Fruit fly (Drosophila melanogaster): ENCODE results near the gene tral.

The tral gene

DNA sequence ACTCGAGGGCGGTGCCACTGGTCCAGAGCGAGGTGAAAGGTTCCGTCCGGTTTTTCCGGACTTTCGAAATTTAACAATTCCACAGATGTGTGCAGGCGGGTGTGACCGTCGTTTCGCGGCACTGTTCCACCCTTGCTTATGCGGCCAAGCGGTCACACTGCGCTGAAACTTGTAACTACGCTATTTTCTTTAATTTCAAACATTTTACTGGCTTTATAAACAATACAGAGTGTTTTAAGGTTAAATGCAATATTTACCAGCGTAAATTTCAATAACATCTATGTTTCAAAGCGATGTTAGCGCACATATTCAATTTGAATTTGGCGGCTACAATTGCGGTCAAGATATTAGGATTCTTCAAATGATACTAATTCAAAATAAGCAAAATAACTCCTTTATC, 15.2 kb downstream of the tral start, which contains the start of gene nst:
Gene nst, minus strand, starts transcription at position 128 of the 400 bp plus-strand sequence.
- TF ChIP-seq CG8478 (optimal IDR thresholded peaks at IDR 0.05) (no peak), CTCF (optimal IDR thresholded peaks at IDR 0.05) (no peak)

DNA sequence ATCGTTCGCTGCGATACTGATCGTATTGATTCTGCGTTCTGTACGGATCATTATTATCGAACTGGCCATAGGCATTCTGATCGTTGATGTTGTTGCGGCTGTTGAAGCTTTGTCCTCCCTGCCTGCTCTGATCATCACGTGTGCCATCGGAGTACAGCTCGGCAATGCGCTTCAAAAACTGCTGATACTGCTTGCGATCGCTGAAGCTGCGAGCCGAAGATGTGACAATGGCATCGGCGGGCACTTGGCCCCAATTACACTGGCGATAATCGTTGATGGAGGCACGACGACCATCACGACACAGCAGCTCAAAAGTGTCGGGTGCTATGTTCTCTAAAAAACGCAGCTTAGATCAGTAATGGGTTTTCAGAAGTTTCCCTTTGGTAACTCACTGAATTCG, 17.4 kb downstream of the tral start:
- TF ChIP-seq CG8478 (optimal IDR thresholded peaks at IDR 0.05): no peak
- TF ChIP-seq CTCF (optimal IDR thresholded peaks at IDR 0.05): no peak

DNA sequence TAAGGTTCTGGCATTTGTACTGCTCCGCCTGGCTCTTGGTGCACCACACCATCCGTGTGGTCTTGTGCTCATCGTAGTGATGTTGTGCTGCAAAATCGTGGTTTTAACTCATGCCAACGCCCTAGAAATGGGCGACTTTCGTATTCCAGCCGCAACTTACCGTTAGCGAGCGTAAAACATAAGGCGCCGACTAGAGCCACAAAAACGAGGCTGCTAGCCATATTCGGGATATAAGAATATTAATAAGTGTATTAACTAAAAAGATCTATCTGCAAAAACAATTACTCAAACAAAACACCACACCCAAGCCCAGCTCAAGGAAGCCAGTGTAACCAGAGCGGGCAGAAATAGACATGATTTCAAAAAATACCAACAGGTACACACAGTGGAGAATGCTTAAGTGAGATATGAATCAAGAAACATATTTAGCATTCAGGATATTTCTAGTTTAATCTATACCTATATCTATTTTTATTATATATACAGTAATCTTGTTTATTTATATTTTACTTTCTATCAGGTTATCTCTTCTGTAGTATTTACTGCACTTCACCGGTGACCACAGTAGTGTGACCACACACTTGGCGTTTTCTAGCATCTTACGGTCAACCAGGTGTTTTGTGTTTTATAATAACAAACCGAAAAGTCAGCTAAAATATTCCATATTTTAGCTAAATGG, 18.7 kb downstream of the tral start, which contains the start of the genes Tsf2 and CG34242:
Gene Tsf2, minus strand, starts transcription at position 333 of the 679 bp plus-strand sequence.
Gene CG34242, plus strand, starts transcription at position 605 of the 679 bp plus-strand sequence.
- TF ChIP-seq CG8478 (optimal IDR thresholded peaks at IDR 0.05) (no peak), CTCF (optimal IDR thresholded peaks at IDR 0.05) (no peak)

DNA sequence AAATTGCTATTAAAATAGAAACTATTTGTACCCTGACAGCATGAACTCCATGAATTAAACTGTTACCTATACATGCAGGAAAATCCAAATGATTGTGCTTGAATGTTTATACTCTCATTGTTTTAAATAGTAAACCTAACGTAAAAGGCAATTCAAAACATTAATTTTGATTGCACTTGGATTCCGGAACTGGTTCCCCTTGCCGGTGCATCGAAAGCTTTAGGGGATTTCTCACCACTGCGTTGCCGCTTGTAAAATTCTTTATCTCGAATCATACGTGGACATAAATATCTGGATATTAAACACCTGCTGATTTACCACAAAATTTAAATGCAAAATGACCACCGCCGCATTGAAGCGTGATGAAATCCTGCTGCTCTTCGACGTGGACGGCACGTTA, 19.5 kb downstream of the tral start, which contains the start of gene Pmm2:
Gene Pmm2, plus strand, starts transcription at position 273 of the 400 bp plus-strand sequence.
- no peak for TF ChIP-seq CG8478 (optimal IDR thresholded peaks at IDR 0.05)
- peak in 1 of 2 experiments; percentile 17 for TF ChIP-seq CTCF (optimal IDR thresholded peaks at IDR 0.05)

DNA sequence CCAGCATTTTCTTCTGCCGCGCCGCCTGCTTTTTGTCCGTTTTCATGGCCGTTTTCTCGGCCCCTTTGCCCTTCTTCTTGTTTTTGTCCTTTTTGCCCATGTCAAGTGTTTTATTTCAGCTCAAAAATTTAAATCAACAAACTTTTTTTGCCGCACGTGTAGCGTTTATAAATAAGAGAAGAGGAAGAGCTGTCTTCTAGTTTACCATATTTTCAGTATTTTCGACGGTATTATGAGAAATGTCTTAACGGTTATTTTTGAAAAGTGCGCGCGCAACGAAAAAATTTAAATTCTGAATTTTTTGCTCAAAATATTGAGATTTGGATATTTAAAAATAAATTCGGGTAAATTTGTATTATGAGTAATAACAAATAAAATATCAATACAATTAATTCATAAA, 22.3 kb downstream of the tral start, which contains the start of gene CG4069:
Gene CG4069, minus strand, starts transcription at position 193 of the 400 bp plus-strand sequence.
- TF ChIP-seq CG8478 (optimal IDR thresholded peaks at IDR 0.05) (no peak), CTCF (optimal IDR thresholded peaks at IDR 0.05) (no peak)

DNA sequence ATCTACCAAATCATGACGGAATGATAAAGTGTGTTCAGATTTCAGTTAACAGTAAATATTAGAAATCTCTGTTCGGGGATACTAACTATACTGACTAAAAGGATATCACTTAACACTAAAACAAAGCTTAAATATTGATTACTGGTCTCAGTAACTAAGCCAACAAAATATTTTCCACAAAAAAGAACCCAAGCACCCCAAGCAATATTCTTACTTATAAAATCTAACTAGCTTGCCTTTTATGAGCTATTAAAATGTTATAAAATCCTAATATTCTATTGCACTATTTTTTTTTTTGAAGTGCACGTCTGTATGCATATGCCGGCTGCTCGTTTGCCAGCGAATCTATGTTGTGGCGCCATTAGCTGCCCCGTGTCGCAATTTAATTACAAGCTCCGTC, 34.6 kb downstream of the tral start:
- TF ChIP-seq CG8478 (optimal IDR thresholded peaks at IDR 0.05) (no peak), CTCF (optimal IDR thresholded peaks at IDR 0.05) (no peak)

DNA sequence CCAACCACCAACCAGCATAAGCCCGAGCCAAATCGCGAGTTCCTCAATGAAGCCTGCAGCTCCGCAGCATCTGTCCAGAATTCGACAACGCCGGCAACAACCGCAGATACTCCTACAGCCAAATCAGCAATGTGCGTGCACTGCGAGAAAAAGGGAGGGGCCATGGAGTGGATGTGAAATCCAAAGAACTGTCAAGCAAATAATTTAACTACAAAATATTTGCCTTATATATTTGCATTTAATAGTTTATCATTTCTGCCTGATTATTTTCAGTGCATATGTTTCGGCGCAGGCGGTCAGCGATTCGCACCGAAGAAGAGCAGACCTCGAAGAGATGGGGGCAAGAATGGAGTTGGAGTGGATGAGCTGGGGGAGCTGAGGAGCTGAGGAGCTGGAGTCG, 36.8 kb downstream of the tral start:
- no peak for TF ChIP-seq CTCF (optimal IDR thresholded peaks at IDR 0.05)
- TF ChIP-seq CG8478 (optimal IDR thresholded peaks at IDR 0.05): no peak

DNA sequence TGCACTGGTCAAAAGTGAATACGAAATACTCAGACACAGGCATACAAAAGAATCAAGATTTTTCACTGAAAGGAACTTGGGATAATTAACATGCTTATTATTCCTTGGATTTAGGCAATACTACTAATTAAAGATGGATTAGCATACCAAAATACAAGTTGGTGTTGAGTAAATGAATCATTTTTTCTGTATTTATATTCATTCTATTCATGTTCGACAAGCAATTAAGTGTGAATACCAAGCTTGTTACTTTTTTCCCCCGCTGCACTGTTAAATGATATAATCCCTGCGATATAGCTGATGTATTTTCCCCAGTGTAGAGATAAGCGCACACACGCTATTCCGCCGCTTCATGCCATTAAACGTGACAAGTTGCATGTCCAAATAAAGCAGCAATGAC, 42.9 kb downstream of the tral start:
- TF ChIP-seq CTCF (optimal IDR thresholded peaks at IDR 0.05): no peak
- TF ChIP-seq CG8478 (optimal IDR thresholded peaks at IDR 0.05): no peak

DNA sequence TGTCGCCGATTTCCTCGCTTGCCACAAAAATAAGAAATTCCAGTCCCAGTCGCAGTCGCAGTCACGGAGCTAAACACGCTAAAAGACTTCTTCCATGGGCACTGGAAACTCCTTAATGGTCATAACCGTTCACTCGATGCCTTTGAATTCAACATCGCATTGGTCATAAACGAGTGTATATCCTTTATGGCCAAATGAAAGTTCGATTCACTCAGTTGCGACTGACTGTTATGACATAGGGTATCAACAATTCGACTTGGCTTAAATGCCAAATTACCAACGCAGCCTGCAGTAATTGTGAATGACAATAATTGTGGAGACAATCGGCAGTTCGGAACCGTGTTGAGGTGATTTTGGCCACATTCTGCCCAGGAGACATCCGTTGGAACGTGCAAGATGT, 44.4 kb downstream of the tral start:
- TF ChIP-seq CTCF (optimal IDR thresholded peaks at IDR 0.05) (no peak), CG8478 (optimal IDR thresholded peaks at IDR 0.05) (no peak)

DNA sequence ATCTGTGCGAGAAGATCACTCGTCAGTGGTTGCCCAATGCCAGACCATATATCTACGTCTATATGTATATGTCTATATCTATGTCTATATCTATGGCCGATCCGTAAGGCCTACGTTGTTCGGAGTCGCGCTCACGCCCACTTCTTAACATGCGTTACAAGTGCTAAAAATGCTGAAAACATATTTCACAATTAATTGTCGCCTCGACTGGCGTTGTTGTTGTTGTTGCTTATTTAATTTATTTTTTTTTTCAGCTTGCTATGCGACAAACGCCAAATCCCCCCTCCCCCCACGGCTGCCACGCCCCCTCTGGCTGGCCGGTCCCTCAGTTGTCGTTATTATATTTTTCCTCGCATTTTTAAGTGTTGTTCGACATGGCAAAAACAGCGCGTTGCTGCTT, 49.4 kb downstream of the tral start:
- TF ChIP-seq CG8478 (optimal IDR thresholded peaks at IDR 0.05) (no peak), CTCF (optimal IDR thresholded peaks at IDR 0.05) (no peak)

DNA sequence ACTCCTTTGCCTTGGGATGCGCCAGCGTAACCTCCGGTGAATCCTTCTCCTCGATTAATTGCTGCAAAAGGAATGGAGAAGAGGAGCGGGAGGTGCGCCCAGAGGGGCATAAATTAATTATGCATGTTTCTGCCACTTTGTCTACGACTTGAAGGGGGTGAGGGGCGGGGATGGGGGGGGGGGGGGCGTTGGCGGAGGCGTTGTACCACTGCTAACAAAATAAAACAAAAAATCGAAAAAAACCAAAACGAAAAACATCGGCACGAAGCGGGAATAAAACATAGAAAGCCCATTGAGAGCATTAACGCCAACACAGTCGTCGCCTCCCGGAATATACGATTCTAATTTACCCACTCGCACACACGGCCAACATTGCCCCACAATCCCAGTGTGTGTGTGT, 50.1 kb downstream of the tral start:
- TF ChIP-seq CG8478 (optimal IDR thresholded peaks at IDR 0.05) (no peak), CTCF (optimal IDR thresholded peaks at IDR 0.05) (no peak)

DNA sequence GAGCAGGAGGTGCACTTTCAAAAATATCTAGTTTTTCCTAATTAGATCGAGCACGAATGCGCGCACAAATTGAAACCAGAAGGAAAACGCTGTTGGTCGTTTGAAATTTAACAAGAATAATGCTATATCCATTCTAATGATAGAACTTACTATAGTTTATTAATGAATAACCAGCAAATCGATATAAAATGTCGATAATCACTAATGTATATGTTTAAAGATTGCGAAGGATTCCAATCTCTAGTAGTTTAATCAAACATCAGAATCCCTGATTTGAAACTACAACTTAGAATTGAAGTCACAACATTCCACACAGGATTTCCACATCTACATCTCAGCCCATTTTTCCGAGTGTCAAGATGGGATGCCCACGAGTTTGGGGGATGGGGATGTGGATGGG, 50.6 kb downstream of the tral start:
- no peak for TF ChIP-seq CG8478 (optimal IDR thresholded peaks at IDR 0.05)
- no peak for TF ChIP-seq CTCF (optimal IDR thresholded peaks at IDR 0.05)

DNA sequence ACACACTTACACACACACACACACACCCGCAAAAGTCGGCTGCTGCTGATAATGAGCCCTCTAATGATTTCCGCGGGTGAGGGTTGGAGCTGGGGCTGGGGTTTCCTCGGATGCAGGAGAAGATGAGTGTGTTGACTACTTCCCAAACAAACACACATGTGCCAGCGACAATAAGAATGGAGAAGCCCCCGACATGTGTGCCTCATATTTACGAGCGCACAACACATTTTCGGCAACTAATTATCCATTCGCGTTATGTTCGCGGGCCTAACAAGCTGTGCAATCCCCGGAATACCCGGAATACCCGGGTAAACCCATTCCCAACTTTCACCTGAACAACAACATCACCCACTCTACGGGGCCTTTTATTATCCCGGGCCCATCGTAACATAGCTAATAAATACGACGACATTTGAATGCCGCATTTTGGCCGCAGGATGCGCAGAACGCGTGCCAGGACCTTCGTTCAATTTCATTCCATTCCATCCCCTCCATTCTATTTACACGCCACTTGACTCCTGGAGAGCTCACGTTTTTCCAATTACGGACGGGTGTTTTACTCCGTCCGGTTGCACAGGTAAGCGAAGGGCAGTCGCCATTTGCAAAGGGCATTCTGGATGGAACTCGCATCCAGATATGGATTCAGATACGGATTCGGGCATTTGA, 51.3 kb downstream of the tral start:
- no peak for TF ChIP-seq CG8478 (optimal IDR thresholded peaks at IDR 0.05)
- no peak for TF ChIP-seq CTCF (optimal IDR thresholded peaks at IDR 0.05)

Data from S2 (cell line).